Fruit fly (Drosophila melanogaster) whole organism, embryonic: Measurements from ENCODE around the gene CG2182.

Source experiments
- Abd-B ChIP-seq: fragments of 200-800 bp; sonication (Bioruptor generic); optimal IDR thresholded peaks from 2 replicates; lab custom pipeline; 2018; ENCODE audit warnings: missing biosample characterization, mild to moderate bottlenecking, missing genetic modification characterization, moderate library complexity
- Antp ChIP-seq: fragments of 200-800 bp; sonication (Bioruptor generic); optimal IDR thresholded peaks from 3 replicates; lab custom pipeline; 2016; ENCODE audit warnings: missing biosample characterization, missing genetic modification characterization
- CG14050 ChIP-seq: fragments of 200-800 bp; sonication (Bioruptor generic); IDR thresholded peaks from 3 replicates; pipeline ENCODE4 v1.3.6; 2022; ENCODE audit warnings: missing biosample characterization, missing genetic modification characterization
- CG17612 ChIP-seq: fragments of 200-800 bp; sonication (Bioruptor generic); IDR thresholded peaks from 2 replicates; pipeline ENCODE4 v1.3.6; 2022; ENCODE audit warnings: missing biosample characterization, missing genetic modification characterization
- CG2116 ChIP-seq: fragments of 200-800 bp; sonication (Bioruptor generic); optimal IDR thresholded peaks from 3 replicates; lab custom pipeline; 2018; ENCODE audit warnings: missing biosample characterization, mild to moderate bottlenecking, missing genetic modification characterization
- CG2129 ChIP-seq: fragments of 200-800 bp; sonication (Bioruptor generic); IDR thresholded peaks from 2 replicates; pipeline ENCODE4 v1.3.6; 2022; ENCODE audit warnings: missing biosample characterization, missing genetic modification characterization; ENCODE audit not compliant: partially characterized antibody
- CG32532 ChIP-seq: fragments of 200-800 bp; sonication (Bioruptor generic); IDR thresholded peaks from 2 replicates; pipeline ENCODE4 v1.3.6; 2022; ENCODE audit warnings: missing biosample characterization, missing genetic modification characterization
- CG3995 ChIP-seq: fragments of 200-800 bp; sonication (Bioruptor generic); optimal IDR thresholded peaks from 3 replicates; lab custom pipeline; 2016; ENCODE audit warnings: missing biosample characterization, missing genetic modification characterization
- CG4730 ChIP-seq: fragments of 200-800 bp; sonication (Bioruptor generic); IDR thresholded peaks from 2 replicates; pipeline ENCODE4 v1.3.6; 2022; ENCODE audit warnings: missing biosample characterization, missing genetic modification characterization
- CG5245 ChIP-seq: fragments of 200-800 bp; sonication (Bioruptor generic); optimal IDR thresholded peaks from 3 replicates; lab custom pipeline; 2016; ENCODE audit warnings: missing biosample characterization, missing genetic modification characterization
- CG6689 ChIP-seq: fragments of 200-800 bp; sonication (Bioruptor generic); IDR thresholded peaks from 2 replicates; pipeline ENCODE4 v1.3.6; 2022; ENCODE audit warnings: missing biosample characterization, missing genetic modification characterization
- CG6791 ChIP-seq: fragments of 200-800 bp; sonication (Bioruptor generic); IDR thresholded peaks from 3 replicates; pipeline ENCODE4 v1.3.6; 2022; ENCODE audit warnings: missing biosample characterization, missing genetic modification characterization; ENCODE audit not compliant: partially characterized antibody
- CG7372 ChIP-seq: fragments of 200-800 bp; sonication (Bioruptor generic); IDR thresholded peaks from 2 replicates; pipeline ENCODE4 v1.3.6; 2022; ENCODE audit warnings: missing biosample characterization, missing genetic modification characterization
- CHES-1-like ChIP-seq: fragments of 200-800 bp; sonication (Bioruptor generic); optimal IDR thresholded peaks from 2 replicates; lab custom pipeline; 2016; ENCODE audit warnings: missing biosample characterization, missing genetic modification characterization
- Dp ChIP-seq: fragments of 200-800 bp; sonication (Bioruptor generic); optimal IDR thresholded peaks from 2 replicates; lab custom pipeline; 2018; ENCODE audit warnings: missing biosample characterization, mild to moderate bottlenecking, missing genetic modification characterization, moderate library complexity
- E2f1 ChIP-seq: fragments of 200-800 bp; sonication (Bioruptor generic); IDR thresholded peaks from 2 replicates; pipeline ENCODE4 v1.3.6; 2022; ENCODE audit warnings: missing biosample characterization, missing genetic modification characterization
- H2.0 ChIP-seq: fragments of 200-800 bp; sonication (Bioruptor generic); IDR thresholded peaks from 2 replicates; pipeline ENCODE4 v1.3.6; 2022; ENCODE audit warnings: missing biosample characterization, missing genetic modification characterization
- Med ChIP-seq: fragments of 200-800 bp; sonication (Bioruptor generic); peaks from one replicate; lab custom pipeline; 2016; ENCODE audit warnings: missing biosample characterization, missing genetic modification characterization, mild to moderate bottlenecking, inconsistent platforms, moderate library complexity
- Meics ChIP-seq: fragments of 200-800 bp; sonication (Bioruptor generic); optimal IDR thresholded peaks from 2 replicates; lab custom pipeline; 2017; ENCODE audit warnings: missing biosample characterization, mild to moderate bottlenecking, missing genetic modification characterization
- NC2β ChIP-seq: fragments of 200-800 bp; sonication (Bioruptor generic); optimal IDR thresholded peaks from 2 replicates; lab custom pipeline; 2016; ENCODE audit warnings: missing biosample characterization, missing genetic modification characterization
- Nf-YB ChIP-seq: fragments of 200-800 bp; sonication (Bioruptor generic); optimal IDR thresholded peaks from 3 replicates; lab custom pipeline; 2019; ENCODE audit warnings: missing biosample characterization, mild to moderate bottlenecking, missing genetic modification characterization, moderate library complexity
- Opbp ChIP-seq: fragments of 200-800 bp; sonication (Bioruptor generic); IDR thresholded peaks from 3 replicates; pipeline ENCODE4 v1.3.6; 2022; ENCODE audit warnings: missing biosample characterization, missing genetic modification characterization; ENCODE audit not compliant: partially characterized antibody
- Optix ChIP-seq: fragments of 200-800 bp; sonication (Bioruptor generic); IDR thresholded peaks from 3 replicates; pipeline ENCODE4 v1.3.6; 2022; ENCODE audit warnings: missing biosample characterization, missing genetic modification characterization
- ab ChIP-seq: fragments of 200-800 bp; sonication (Bioruptor generic); optimal IDR thresholded peaks from 2 replicates; lab custom pipeline; 2016; ENCODE audit warnings: missing biosample characterization, missing genetic modification characterization
- abd-A ChIP-seq: fragments of 200-800 bp; sonication (Bioruptor generic); optimal IDR thresholded peaks from 3 replicates; lab custom pipeline; 2019; ENCODE audit warnings: missing biosample characterization, mild to moderate bottlenecking, missing genetic modification characterization, moderate library complexity
- ase ChIP-seq: fragments of 200-800 bp; sonication (Bioruptor generic); IDR thresholded peaks from 3 replicates; pipeline ENCODE4 v1.3.6; 2022; ENCODE audit warnings: missing biosample characterization, missing genetic modification characterization
- ash1 ChIP-seq: fragments of 200-800 bp; sonication (Bioruptor generic); optimal IDR thresholded peaks from 2 replicates; lab custom pipeline; 2018; ENCODE audit warnings: missing biosample characterization, mild to moderate bottlenecking, missing genetic modification characterization
- caup ChIP-seq: fragments of 200-800 bp; sonication (Bioruptor generic); optimal IDR thresholded peaks from 3 replicates; lab custom pipeline; 2017; ENCODE audit warnings: missing biosample characterization, mild to moderate bottlenecking, missing genetic modification characterization, moderate library complexity; ENCODE audit not compliant: severe bottlenecking
- chinmo ChIP-seq: fragments of 200-800 bp; sonication (Bioruptor generic); IDR thresholded peaks from 4 replicates; pipeline ENCODE4 v1.3.6; 2022; ENCODE audit warnings: missing biosample characterization, missing genetic modification characterization; ENCODE audit not compliant: partially characterized antibody
- croc ChIP-seq: fragments of 200-800 bp; sonication (Bioruptor generic); conservative IDR thresholded peaks from 3 replicates; pipeline ENCODE4 v1.3.6; 2022; ENCODE audit warnings: missing biosample characterization, missing genetic modification characterization
- dan ChIP-seq: fragments of 200-800 bp; sonication (Bioruptor generic); IDR thresholded peaks from 2 replicates; pipeline ENCODE4 v1.3.6; 2022; ENCODE audit warnings: missing biosample characterization, missing genetic modification characterization
- danr ChIP-seq: fragments of 200-800 bp; sonication (Bioruptor generic); IDR thresholded peaks from 2 replicates; pipeline ENCODE4 v1.3.6; 2022; ENCODE audit warnings: missing biosample characterization, missing genetic modification characterization
- dysf ChIP-seq: fragments of 200-800 bp; sonication (Bioruptor generic); IDR thresholded peaks from 3 replicates; pipeline ENCODE4 v1.3.6; 2022; ENCODE audit warnings: missing biosample characterization, missing genetic modification characterization
- esg ChIP-seq: fragments of 200-800 bp; sonication (Bioruptor generic); conservative IDR thresholded peaks from 2 replicates; pipeline ENCODE4 v1.3.6; 2022; ENCODE audit warnings: missing biosample characterization, missing genetic modification characterization
- fd3F ChIP-seq: fragments of 200-800 bp; sonication (Bioruptor generic); optimal IDR thresholded peaks from 2 replicates; lab custom pipeline; 2018; ENCODE audit warnings: missing biosample characterization, mild to moderate bottlenecking, missing genetic modification characterization, moderate library complexity
- gfzf ChIP-seq: fragments of 200-800 bp; sonication (Bioruptor generic); optimal IDR thresholded peaks from 2 replicates; lab custom pipeline; 2016; ENCODE audit warnings: missing biosample characterization, mild to moderate bottlenecking, missing genetic modification characterization, moderate library complexity
- ken ChIP-seq: fragments of 200-800 bp; sonication (Bioruptor generic); IDR thresholded peaks from 3 replicates; pipeline ENCODE4 v1.3.6; 2022; ENCODE audit warnings: missing biosample characterization, missing genetic modification characterization
- pan ChIP-seq, 4 experiments: fragments of >200 bp in 3 of 4; fragments of 200-800 bp in 1 of 4; sonication (Bioruptor generic) in 1 of 4; optimal IDR thresholded peaks in 3 of 4; IDR thresholded peaks in 1 of 4; 2 replicates each; pipeline versions ENCODE4 v1.3.6 to Lab custom; 2017 to 2022; ENCODE audit warnings: missing biosample characterization in 2 of 4, missing genetic modification characterization in 2 of 4, mixed read lengths in 1 of 4
- peb ChIP-seq: fragments of 200-800 bp; sonication (Bioruptor generic); IDR thresholded peaks from 2 replicates; pipeline ENCODE4 v1.3.6; 2022; ENCODE audit warnings: missing biosample characterization, missing genetic modification characterization
- prd ChIP-seq, 3 experiments: fragments of >200 bp in 2 of 3; fragments of 200-800 bp in 1 of 3; sonication (Bioruptor generic) in 1 of 3; optimal IDR thresholded peaks in 2 of 3; IDR thresholded peaks in 1 of 3; 2 replicates in 2 of 3; 3 replicates in 1 of 3; pipeline versions ENCODE4 v1.3.6 to Lab custom; 2017 to 2022; ENCODE audit warnings: missing biosample characterization in 1 of 3, missing genetic modification characterization in 1 of 3
- row ChIP-seq: fragments of 200-800 bp; sonication (Bioruptor generic); IDR thresholded peaks from 3 replicates; pipeline ENCODE4 v1.3.6; 2022; ENCODE audit warnings: missing biosample characterization, missing genetic modification characterization
- schlank ChIP-seq: fragments of 200-800 bp; sonication (Bioruptor generic); optimal IDR thresholded peaks from 2 replicates; lab custom pipeline; 2018; ENCODE audit warnings: missing biosample characterization, mild to moderate bottlenecking, missing genetic modification characterization
- sens ChIP-seq: fragments of 200-800 bp; sonication (Bioruptor generic); peaks from one replicate; lab custom pipeline; 2016; ENCODE audit warnings: missing biosample characterization, missing genetic modification characterization
- sob ChIP-seq: fragments of 200-800 bp; sonication (Bioruptor generic); IDR thresholded peaks from 2 replicates; pipeline ENCODE4 v1.3.6; 2022; ENCODE audit warnings: missing biosample characterization, missing genetic modification characterization
- ttk ChIP-seq: fragments of 200-800 bp; sonication (Bioruptor generic); IDR thresholded peaks from 2 replicates; pipeline ENCODE4 v2.1.2; 2022; ENCODE audit warnings: missing biosample characterization, missing genetic modification characterization
- wdn ChIP-seq: fragments of 200-800 bp; sonication (Bioruptor generic); IDR thresholded peaks from 2 replicates; pipeline ENCODE4 v1.3.6; 2022; ENCODE audit warnings: missing biosample characterization, missing genetic modification characterization
- zen ChIP-seq: fragments of 200-800 bp; sonication (Bioruptor generic); optimal IDR thresholded peaks from 3 replicates; lab custom pipeline; 2018; ENCODE audit warnings: missing biosample characterization, mild to moderate bottlenecking, missing genetic modification characterization, moderate library complexity
- zfh1 ChIP-seq: fragments of 200-800 bp; sonication (Bioruptor generic); IDR thresholded peaks from 3 replicates; pipeline ENCODE4 v1.3.6; 2022; ENCODE audit warnings: missing biosample characterization, missing genetic modification characterization

The CG2182 gene

DNA sequence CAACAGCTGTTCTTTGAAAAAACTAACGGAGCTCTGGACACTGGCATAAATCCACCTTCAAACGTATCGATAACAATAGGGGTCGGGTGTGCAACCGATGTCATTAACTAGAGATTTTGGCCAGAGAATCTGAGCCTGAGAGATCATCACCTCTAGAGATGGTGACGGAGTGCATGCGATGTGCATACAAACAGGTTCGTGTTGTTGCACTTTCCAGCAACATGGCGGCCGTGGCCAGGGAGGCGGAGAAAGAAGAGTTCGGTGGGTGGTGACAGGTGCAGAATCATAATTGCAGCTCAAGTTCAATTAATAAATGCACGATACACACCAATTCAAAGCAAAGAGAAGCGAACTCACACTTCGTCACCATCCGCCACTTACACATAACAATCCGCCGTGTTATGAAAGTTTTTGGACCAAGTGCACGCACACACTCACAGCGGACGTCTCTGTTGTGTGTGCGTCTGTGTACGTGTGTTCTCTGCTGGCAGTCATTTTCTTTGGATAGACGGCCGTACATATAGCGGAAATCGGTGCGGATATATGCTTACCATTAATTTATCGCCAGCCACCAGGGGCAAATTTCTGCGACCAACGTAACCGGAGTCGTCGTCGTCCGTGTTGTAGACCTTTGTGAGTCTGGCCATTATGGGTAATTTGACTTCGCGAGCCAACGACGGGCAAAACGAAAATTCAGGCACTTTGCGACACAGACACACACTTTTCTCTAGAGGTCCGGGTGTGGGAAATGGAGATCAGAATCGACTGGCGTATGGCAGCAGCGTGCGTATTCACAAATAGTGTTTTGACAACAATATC is 519 bp downstream of the CG2182 start (continued):
- no peak for TF ChIP-seq NC2β (GFP tag; lab: Kevin White, UChicago)
- no peak for TF ChIP-seq CG5245 (GFP tag; lab: Kevin White, UChicago)
- TF ChIP-seq dan (GFP tag; lab: Robert Waterston, UW): no peak
- TF ChIP-seq Dp: no peak
- 0 out of 4 replicates have a peak, but pooled peaks have one; percentile 23 for TF ChIP-seq chinmo
- no peak for TF ChIP-seq CG7372 (GFP tag; lab: Robert Waterston, UW)
- no peak for TF ChIP-seq ase (GFP tag; lab: Robert Waterston, UW)
- peak; percentile 4 for TF ChIP-seq ab
- TF ChIP-seq ash1 (GFP tag; lab: Kevin White, UChicago): no peak
- TF ChIP-seq CG2116 (GFP tag; lab: Kevin White, UChicago): peak; percentile 36
- TF ChIP-seq CG17612 (GFP tag; lab: Robert Waterston, UW): no peak
- TF ChIP-seq caup (GFP tag; lab: Kevin White, UChicago): no peak
- no peak for TF ChIP-seq Nf-YB
- TF ChIP-seq H2.0 (GFP tag; lab: Robert Waterston, UW): no peak
- peak; percentile 28; the same call in 1 of the 3 replicates for TF ChIP-seq row (GFP tag; lab: Robert Waterston, UW)
- peak; percentile 3 for TF ChIP-seq Antp (GFP tag; lab: Kevin White, UChicago)
- TF ChIP-seq CHES-1-like (GFP tag; lab: Kevin White, UChicago): no peak
- TF ChIP-seq peb (GFP tag; lab: Robert Waterston, UW): no peak
- TF ChIP-seq CG14050 (GFP tag; lab: Robert Waterston, UW): no peak
- no peak for TF ChIP-seq gfzf (GFP tag; lab: Kevin White, UChicago)
- TF ChIP-seq zfh1 (GFP tag; lab: Robert Waterston, UW): 0 out of 3 replicates have a peak, but pooled peaks have one; percentile 43
- peak; percentile 60 for TF ChIP-seq sens (GFP tag; lab: Kevin White, UChicago)
- no peak for TF ChIP-seq CG6791 (GFP tag; lab: Robert Waterston, UW)
- TF ChIP-seq esg (GFP tag; lab: Robert Waterston, UW): no peak
- 0 out of 3 replicates have a peak, but pooled peaks have one; percentile 10 for TF ChIP-seq ken (GFP tag; lab: Robert Waterston, UW)
- no peak for TF ChIP-seq pan (optimal IDR thresholded peaks at IDR 0.05; lab: Kevin White, UChicago)
- peak in 1 of 2 experiments; percentile 19 for TF ChIP-seq pan (GFP tag; optimal IDR thresholded peaks at IDR 0.05 in 1 of 2, IDR thresholded peaks at IDR 0.05 in 1 of 2)
- TF ChIP-seq CG4730 (GFP tag; lab: Robert Waterston, UW): no peak
- TF ChIP-seq Optix (GFP tag; lab: Robert Waterston, UW): no peak
- no peak for TF ChIP-seq Abd-B (GFP tag; lab: Kevin White, UChicago)
- no peak for TF ChIP-seq croc (GFP tag; lab: Robert Waterston, UW)
- TF ChIP-seq zen (tag; lab: Kevin White, UChicago): peak; percentile 25
- peak; percentile 69 for TF ChIP-seq Med
- no peak for TF ChIP-seq danr
- 0 out of 2 replicates have a peak, but pooled peaks have one; percentile 5 for TF ChIP-seq CG6689
- no peak for TF ChIP-seq prd (optimal IDR thresholded peaks at IDR 0.05; lab: Kevin White, UChicago)
- TF ChIP-seq prd (GFP tag; IDR thresholded peaks at IDR 0.05; lab: Robert Waterston, UW): peak; percentile 15; the same call in 1 of the 3 replicates
- TF ChIP-seq sob: no peak
- TF ChIP-seq ttk: 0 out of 2 replicates have a peak, but pooled peaks have one; percentile 10
- TF ChIP-seq schlank (tag; lab: Kevin White, UChicago): no peak
- TF ChIP-seq Meics (GFP tag; lab: Kevin White, UChicago): peak; percentile 49
- TF ChIP-seq Opbp: 0 out of 3 replicates have a peak, but pooled peaks have one; percentile 25
- TF ChIP-seq wdn (GFP tag; lab: Robert Waterston, UW): no peak
- no peak for TF ChIP-seq fd3F (GFP tag; lab: Kevin White, UChicago)
- TF ChIP-seq CG2129 (GFP tag; lab: Robert Waterston, UW): peak; percentile 24; the same call in 1 of the 2 replicates
- no peak for TF ChIP-seq abd-A (tag; lab: Kevin White, UChicago)
- TF ChIP-seq dysf: peak; percentile 43; the same call in 1 of the 3 replicates
- TF ChIP-seq CG32532 (GFP tag; lab: Robert Waterston, UW): peak; percentile 53
- peak; percentile 24; the same call in 1 of the 2 replicates for TF ChIP-seq E2f1 (GFP tag; lab: Robert Waterston, UW)
- TF ChIP-seq CG3995 (GFP tag; lab: Kevin White, UChicago): no peak
